Worm (Caenorhabditis elegans): ENCODE measurements around the gene Y54G2A.16.
"Not testable (repeated sequence)": the region's sequence is repeated elsewhere in the genome, so short reads cannot be mapped to it uniquely, and the experiment has no call there.

Gene Y54G2A.16

DNA sequence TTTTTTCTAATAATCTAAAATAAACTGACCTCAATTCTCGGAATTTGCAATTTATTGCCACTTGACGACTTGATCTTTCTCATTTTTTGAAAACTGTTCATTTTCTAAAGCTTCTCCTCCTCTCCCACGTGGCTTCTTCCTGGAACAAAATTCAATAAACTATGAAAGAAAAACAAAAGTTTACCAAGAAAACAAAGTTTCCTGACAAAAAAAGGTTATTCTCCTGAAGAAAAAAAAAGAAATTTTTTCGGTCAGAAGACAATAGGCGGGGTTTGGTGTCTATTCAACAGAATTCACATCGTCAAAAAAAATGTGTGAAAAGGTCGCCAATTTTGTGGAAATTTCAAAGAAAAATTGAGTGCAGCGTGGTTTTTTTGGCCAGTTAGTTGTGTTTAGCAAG lies at the start of gene Y54G2A.16:
TSS of gene Y54G2A.16 (minus strand) at position 101 of the 400 bp plus-strand sequence.
- TF ChIP-seq nhr-237 (tag; optimal IDR thresholded peaks at IDR 0.05) = no peak

DNA sequence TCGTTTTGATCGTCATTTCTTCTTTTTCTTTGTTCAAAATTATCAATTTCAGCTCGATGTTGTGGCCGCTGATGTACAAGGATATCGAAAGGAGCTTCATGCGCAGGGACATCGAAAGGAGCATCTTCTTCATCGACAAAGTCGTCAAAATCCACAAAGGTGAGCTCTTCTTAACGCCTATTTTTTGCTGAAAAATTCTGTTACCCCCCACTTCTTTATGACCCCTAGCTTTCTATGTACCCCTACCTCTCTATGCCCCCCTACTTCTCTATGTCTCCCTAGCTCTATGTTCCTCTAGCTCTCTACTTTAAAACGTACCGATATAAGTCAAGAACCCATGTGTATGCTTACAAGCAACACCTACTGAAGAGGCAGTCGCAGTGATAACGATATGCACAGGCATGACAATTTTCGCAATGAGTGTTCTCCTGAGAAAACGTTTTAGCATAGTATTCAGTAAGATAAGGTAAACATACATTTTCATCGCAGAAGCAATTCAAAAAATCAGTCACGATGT lies 33.1 kb upstream of the Y54G2A.16 start, which contains the start of gene Y54G2A.36:
TSS of gene Y54G2A.36 (plus strand) at position 51 of the 517 bp plus-strand sequence.
- no peak for TF ChIP-seq elt-2 (tag; optimal IDR thresholded peaks at IDR 0.05)
- TF ChIP-seq fos-1 (tag; optimal IDR thresholded peaks at IDR 0.05) = no peak
- TF ChIP-seq nhr-67 (tag; optimal IDR thresholded peaks at IDR 0.05) = no peak
- no peak for TF ChIP-seq ceh-16 (tag; optimal IDR thresholded peaks at IDR 0.05)
- no peak for TF ChIP-seq unc-62 (GFP tag; optimal IDR thresholded peaks at IDR 0.05)
- no peak for TF ChIP-seq mdl-1 (tag; optimal IDR thresholded peaks at IDR 0.05)
- no peak for TF ChIP-seq hmg-11 (tag; optimal IDR thresholded peaks at IDR 0.05)
- TF ChIP-seq ZK546.5 (tag; optimal IDR thresholded peaks at IDR 0.05) = no peak
- TF ChIP-seq nhr-28 (tag; optimal IDR thresholded peaks at IDR 0.05) = no peak
- TF ChIP-seq elt-3 (tag; optimal IDR thresholded peaks at IDR 0.05) = no peak
- TF ChIP-seq unc-39 (tag; optimal IDR thresholded peaks at IDR 0.05) = no peak
- TF ChIP-seq mml-1 (tag; optimal IDR thresholded peaks at IDR 0.05) = no peak
- TF ChIP-seq snpc-4 (tag; optimal IDR thresholded peaks at IDR 0.05) = no peak
- TF ChIP-seq ceh-9 (tag; optimal IDR thresholded peaks at IDR 0.05) = no peak
- TF ChIP-seq jun-1 (tag; optimal IDR thresholded peaks at IDR 0.05) = no peak
- TF ChIP-seq lin-15B (tag; optimal IDR thresholded peaks at IDR 0.05) = no peak
- TF ChIP-seq tbx-2 (tag; optimal IDR thresholded peaks at IDR 0.05) = no peak
- no peak for TF ChIP-seq nhr-25 (tag; optimal IDR thresholded peaks at IDR 0.05)
- TF ChIP-seq nhr-237 (tag; optimal IDR thresholded peaks at IDR 0.05) = no peak
- TF ChIP-seq fkh-2 (tag; optimal IDR thresholded peaks at IDR 0.05) = no peak

DNA sequence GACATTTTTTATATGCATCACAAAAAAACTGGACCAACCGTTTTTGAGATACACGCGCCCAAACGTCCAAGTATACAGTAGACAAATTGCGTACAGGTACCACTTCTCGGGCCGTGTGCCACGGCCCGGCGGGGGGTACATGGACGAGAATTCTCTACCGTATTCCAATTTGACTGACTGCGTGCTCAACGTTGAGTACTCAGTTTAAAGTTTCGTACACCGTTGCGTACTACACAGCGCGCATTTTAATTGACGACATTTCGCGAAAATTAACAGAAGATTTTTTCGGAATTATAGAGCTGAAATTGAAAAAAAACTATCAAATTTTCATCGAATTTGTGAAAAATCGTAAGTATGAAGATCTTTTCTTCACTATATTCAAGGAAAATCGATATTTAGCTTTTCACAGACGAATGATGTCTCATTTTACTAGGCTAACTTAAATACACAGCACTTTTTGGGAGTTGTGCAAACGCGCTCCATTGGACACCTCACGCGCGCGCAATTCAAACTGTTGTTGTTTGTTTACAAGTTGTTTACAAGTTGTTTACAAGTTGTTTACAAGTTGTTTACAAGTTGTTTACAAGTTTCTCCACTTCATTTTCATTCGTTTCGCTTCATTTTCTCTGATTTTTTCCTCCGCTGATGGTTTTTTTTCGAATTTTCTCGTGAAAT lies 31.5 kb upstream of the Y54G2A.16 start:
- TF ChIP-seq pha-4 (tag; optimal IDR thresholded peaks at IDR 0.05) (peak; percentile 11), elt-2 (tag; optimal IDR thresholded peaks at IDR 0.05) (peak; percentile 8)

DNA sequence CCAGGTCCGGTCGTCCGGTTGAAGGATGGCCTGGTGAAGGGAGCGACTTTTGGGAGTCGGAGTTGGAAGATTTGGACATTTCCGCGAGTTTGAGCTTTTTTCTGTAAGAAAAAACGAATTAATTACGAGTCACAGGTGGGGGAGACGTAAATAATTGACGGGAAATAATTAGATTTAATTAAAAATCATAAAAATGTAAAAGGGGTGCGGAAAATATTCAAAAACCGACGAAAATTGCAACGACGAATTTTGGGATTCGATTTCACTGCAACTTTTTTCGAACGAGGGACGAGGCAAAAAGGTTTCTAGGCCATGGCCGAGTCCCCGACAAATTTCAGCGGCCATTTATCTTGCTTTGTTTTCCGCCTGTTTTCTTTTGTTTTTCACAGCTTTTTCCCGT lies 30.0 kb upstream of the Y54G2A.16 start, which contains the start of gene Y54G2A.19:
TSS of gene Y54G2A.19 (minus strand) at position 101 of the 400 bp plus-strand sequence.
- not testable (repeated sequence) for TF ChIP-seq aly-2, skn-1, pqm-1 (tag; optimal IDR thresholded peaks at IDR 0.05)

DNA sequence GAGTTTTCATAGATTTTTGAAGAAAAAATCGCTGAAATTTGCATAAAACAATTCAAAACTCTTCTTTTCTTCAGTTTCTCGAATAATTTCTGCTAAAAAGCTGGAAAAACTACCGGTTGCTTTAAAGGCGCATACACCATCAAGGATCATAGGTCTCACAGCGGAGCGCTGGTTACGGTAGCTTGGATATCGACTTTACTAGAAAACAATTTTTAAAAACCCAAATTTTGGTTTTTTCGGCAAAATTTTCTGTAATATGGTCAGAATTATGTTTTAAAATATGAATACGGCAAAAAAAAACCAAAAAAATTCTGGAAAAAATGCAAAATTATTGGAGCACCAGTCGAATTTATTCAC lies 28.8 kb upstream of the Y54G2A.16 start:
- no peak for TF ChIP-seq ztf-11 (tag; optimal IDR thresholded peaks at IDR 0.05)
- no peak for TF ChIP-seq hmg-11 (tag; optimal IDR thresholded peaks at IDR 0.05)
- no peak for TF ChIP-seq lin-39 (tag; optimal IDR thresholded peaks at IDR 0.05)
- TF ChIP-seq nhr-77 (tag; optimal IDR thresholded peaks at IDR 0.05) = no peak
- no peak for TF ChIP-seq ama-1 (optimal IDR thresholded peaks at IDR 0.05)
- no peak for TF ChIP-seq aly-2 (tag; optimal IDR thresholded peaks at IDR 0.05)
- TF ChIP-seq tbx-2 (tag; optimal IDR thresholded peaks at IDR 0.05) = no peak
- TF ChIP-seq daf-12 (tag; optimal IDR thresholded peaks at IDR 0.05) = no peak
- no peak for TF ChIP-seq lin-15B (tag; optimal IDR thresholded peaks at IDR 0.05)
- no peak for TF ChIP-seq elt-3 (tag; optimal IDR thresholded peaks at IDR 0.05)
- no peak for TF ChIP-seq elt-2 (tag; optimal IDR thresholded peaks at IDR 0.05)
- no peak for TF ChIP-seq fkh-2 (tag; optimal IDR thresholded peaks at IDR 0.05)
- TF ChIP-seq egl-5 (tag; optimal IDR thresholded peaks at IDR 0.05) = no peak
- no peak for TF ChIP-seq nfya-1 (tag; optimal IDR thresholded peaks at IDR 0.05; ENCODE audit: insufficient read depth)
- no peak for TF ChIP-seq ceh-16 (tag; optimal IDR thresholded peaks at IDR 0.05)

DNA sequence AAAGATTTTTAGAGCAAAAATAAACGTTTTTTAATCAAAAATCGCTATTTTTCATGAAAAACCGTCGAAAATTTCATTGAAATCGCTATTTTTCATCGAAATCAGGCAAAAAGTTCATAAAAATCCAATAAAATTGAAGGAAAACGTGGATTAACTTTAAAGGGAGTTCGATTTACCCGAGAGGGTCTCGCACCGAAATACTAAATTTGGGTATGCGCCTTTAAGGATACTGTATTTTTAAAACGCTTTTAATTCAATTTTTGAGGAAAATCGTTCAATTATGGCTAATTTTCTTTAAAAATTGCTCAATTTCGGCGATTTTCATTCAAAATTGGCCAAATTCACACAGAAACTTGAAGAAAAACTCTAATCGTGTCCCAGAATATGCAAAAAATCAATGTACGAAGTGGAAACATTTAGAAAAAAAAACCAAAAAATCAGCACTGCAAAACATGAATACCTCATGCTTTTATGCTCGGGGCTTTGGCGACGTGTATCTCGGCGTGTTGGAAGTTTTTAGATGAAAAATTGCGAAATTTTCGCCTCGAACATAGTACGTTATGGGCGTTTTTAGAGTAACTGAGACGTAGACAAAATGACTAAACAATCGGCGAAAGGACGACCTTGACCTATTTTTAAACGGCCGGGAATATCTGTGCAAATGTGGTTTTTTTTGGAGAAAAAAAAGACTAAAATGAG lies 28.3 kb upstream of the Y54G2A.16 start:
- TF ChIP-seq mdl-1 (tag; optimal IDR thresholded peaks at IDR 0.05) (no peak), nhr-23 (tag; optimal IDR thresholded peaks at IDR 0.05) (peak; percentile 53), nfya-1 (tag; optimal IDR thresholded peaks at IDR 0.05; ENCODE audit: insufficient read depth) (no peak), nhr-76 (tag; optimal IDR thresholded peaks at IDR 0.05) (no peak), ceh-16 (tag; optimal IDR thresholded peaks at IDR 0.05) (no peak), pqm-1 (tag; optimal IDR thresholded peaks at IDR 0.05) (no peak), nhr-25 (tag; optimal IDR thresholded peaks at IDR 0.05) (peak; percentile 10), lsy-12 (tag; optimal IDR thresholded peaks at IDR 0.05) (no peak), pha-4 (tag; optimal IDR thresholded peaks at IDR 0.05) (no peak), ceh-28 (tag; optimal IDR thresholded peaks at IDR 0.05) (no peak)

Measured in whole organism, L3 larva.